Fruit fly (Drosophila melanogaster) whole organism, prepupa: ENCODE measurements around the gene Kah.
A peak's percentile ranks its signal among the peaks of the same experiment; 100 is the strongest.

Experiments used
- Blimp-1 ChIP-seq: fragments of 200-800 bp; sonication (Bioruptor generic); optimal IDR thresholded peaks from 3 replicates; lab custom pipeline; 2017; ENCODE audit warnings: missing biosample characterization, missing genetic modification characterization, mild to moderate bottlenecking, moderate library complexity, missing genetic modification reagents
- CG10631 ChIP-seq: fragments of 200-800 bp; sonication (Bioruptor generic); optimal IDR thresholded peaks from 2 replicates; lab custom pipeline; 2016; ENCODE audit warnings: missing biosample characterization, missing genetic modification characterization
- CG10669 ChIP-seq: fragments of 200-800 bp; sonication (Bioruptor generic); optimal IDR thresholded peaks from 3 replicates; lab custom pipeline; 2018; ENCODE audit warnings: missing biosample characterization, mild to moderate bottlenecking, missing genetic modification characterization, moderate library complexity
- CG11762 ChIP-seq: fragments of 200-800 bp; sonication (Bioruptor generic); optimal IDR thresholded peaks from 3 replicates; lab custom pipeline; 2016; ENCODE audit warnings: missing biosample characterization, missing genetic modification characterization; ENCODE audit not compliant: insufficient read depth
- CG11902 ChIP-seq: fragments of 200-800 bp; sonication (Bioruptor generic); optimal IDR thresholded peaks from 3 replicates; lab custom pipeline; 2016; ENCODE audit warnings: missing biosample characterization, missing genetic modification characterization
- CG1621 ChIP-seq: fragments of 200-800 bp; sonication (Bioruptor generic); optimal IDR thresholded peaks from 3 replicates; lab custom pipeline; 2018; ENCODE audit warnings: missing biosample characterization, mild to moderate bottlenecking, missing genetic modification characterization
- CG16779 ChIP-seq: fragments of 200-800 bp; sonication (Bioruptor generic); optimal IDR thresholded peaks from 3 replicates; lab custom pipeline; 2017; ENCODE audit warnings: missing biosample characterization, mild to moderate bottlenecking, missing genetic modification characterization
- CG3032 ChIP-seq: fragments of 200-800 bp; optimal IDR thresholded peaks from 2 replicates; lab custom pipeline; 2019; ENCODE audit warnings: missing biosample characterization, mild to moderate bottlenecking, missing genetic modification characterization, moderate library complexity
- CG31627 ChIP-seq: fragments of 200-800 bp; sonication (Bioruptor generic); optimal IDR thresholded peaks from 3 replicates; lab custom pipeline; 2016; ENCODE audit warnings: missing biosample characterization, missing genetic modification characterization
- CG32006 ChIP-seq: fragments of 200-800 bp; sonication (Bioruptor generic); optimal IDR thresholded peaks from 3 replicates; lab custom pipeline; 2017; ENCODE audit warnings: missing biosample characterization, mild to moderate bottlenecking, missing genetic modification characterization
- CG3919 ChIP-seq: fragments of 200-800 bp; sonication (Bioruptor generic); optimal IDR thresholded peaks from 3 replicates; lab custom pipeline; 2016; ENCODE audit warnings: missing biosample characterization, missing genetic modification characterization
- CG4318 ChIP-seq: fragments of 200-800 bp; sonication (Bioruptor generic); optimal IDR thresholded peaks from 3 replicates; lab custom pipeline; 2017; ENCODE audit warnings: missing biosample characterization, mild to moderate bottlenecking, missing genetic modification characterization
- CG6163 ChIP-seq: fragments of 200-800 bp; sonication (Bioruptor generic); IDR thresholded peaks from 3 replicates; pipeline ENCODE4 v1.3.6; 2022; ENCODE audit warnings: missing biosample characterization, missing genetic modification characterization
- CG6276 ChIP-seq: fragments of 200-800 bp; sonication (Bioruptor generic); optimal IDR thresholded peaks from 2 replicates; lab custom pipeline; 2017; ENCODE audit warnings: missing biosample characterization, mild to moderate bottlenecking, missing genetic modification characterization
- CG6792 ChIP-seq: fragments of 200-800 bp; sonication (Bioruptor generic); optimal IDR thresholded peaks from 3 replicates; lab custom pipeline; 2016; ENCODE audit warnings: missing biosample characterization, missing genetic modification characterization
- CG6854 ChIP-seq: fragments of 200-800 bp; sonication (Bioruptor generic); optimal IDR thresholded peaks from 2 replicates; lab custom pipeline; 2017; ENCODE audit warnings: missing biosample characterization, mild to moderate bottlenecking, missing genetic modification characterization
- CG8119 ChIP-seq: fragments of 200-800 bp; sonication (Bioruptor generic); IDR thresholded peaks from 3 replicates; pipeline ENCODE4 v1.3.6; 2022; ENCODE audit warnings: missing biosample characterization, missing genetic modification characterization
- Eip75B ChIP-seq: fragments of 200-800 bp; sonication (Bioruptor generic); optimal IDR thresholded peaks from 3 replicates; lab custom pipeline; 2016; ENCODE audit warnings: missing biosample characterization, missing genetic modification characterization
- Eip78C ChIP-seq: fragments of 200-800 bp; sonication (Bioruptor generic); peaks from one replicate; lab custom pipeline; 2016; ENCODE audit warnings: missing biosample characterization, missing genetic modification characterization
- Eip93F ChIP-seq: fragments of 200-800 bp; sonication (Bioruptor generic); optimal IDR thresholded peaks from 2 replicates; lab custom pipeline; 2016; ENCODE audit warnings: missing biosample characterization, mild to moderate bottlenecking, missing genetic modification characterization
- Hr38 ChIP-seq: sonication (Bioruptor generic); optimal IDR thresholded peaks from 2 replicates; lab custom pipeline; 2016; ENCODE audit warnings: missing biosample characterization, missing genetic modification characterization
- Met ChIP-seq: fragments of 200-800 bp; sonication (Bioruptor generic); optimal IDR thresholded peaks from 3 replicates; lab custom pipeline; 2016; ENCODE audit warnings: missing biosample characterization, missing genetic modification characterization
- OdsH ChIP-seq: fragments of 200-800 bp; sonication (Bioruptor generic); optimal IDR thresholded peaks from 3 replicates; lab custom pipeline; 2016; ENCODE audit warnings: missing biosample characterization, missing genetic modification characterization
- Smox ChIP-seq: fragments of 200-800 bp; sonication (Bioruptor generic); optimal IDR thresholded peaks from 3 replicates; lab custom pipeline; 2016; ENCODE audit warnings: missing biosample characterization, missing genetic modification characterization
- Sox14 ChIP-seq: fragments of 200-800 bp; sonication (Bioruptor generic); optimal IDR thresholded peaks from 3 replicates; lab custom pipeline; 2016; ENCODE audit warnings: missing biosample characterization, missing genetic modification characterization
- Sox15 ChIP-seq: fragments of 200-800 bp; sonication (Bioruptor generic); optimal IDR thresholded peaks from 3 replicates; lab custom pipeline; 2016; ENCODE audit warnings: missing biosample characterization, missing genetic modification characterization
- acj6 ChIP-seq: fragments of 200-800 bp; sonication (Bioruptor generic); optimal IDR thresholded peaks from 3 replicates; lab custom pipeline; 2016; ENCODE audit warnings: missing biosample characterization, missing genetic modification characterization
- cyc ChIP-seq: fragments of 200-800 bp; sonication (Bioruptor generic); optimal IDR thresholded peaks from 3 replicates; lab custom pipeline; 2016; ENCODE audit warnings: missing biosample characterization, missing genetic modification characterization
- dsx ChIP-seq: fragments of 200-800 bp; optimal IDR thresholded peaks from 3 replicates; lab custom pipeline; 2019; ENCODE audit warnings: missing biosample characterization, mild to moderate bottlenecking, missing genetic modification characterization, moderate library complexity; ENCODE audit not compliant: poor library complexity, severe bottlenecking
- eg ChIP-seq: fragments of 200-800 bp; sonication (Bioruptor generic); IDR thresholded peaks from 3 replicates; pipeline ENCODE4 v1.3.6; 2022; ENCODE audit warnings: missing biosample characterization, missing genetic modification characterization
- esn ChIP-seq: fragments of 200-800 bp; sonication (Bioruptor generic); optimal IDR thresholded peaks from 2 replicates; lab custom pipeline; 2016; ENCODE audit warnings: missing biosample characterization, mild to moderate bottlenecking, missing genetic modification characterization, moderate library complexity
- fd59A ChIP-seq: fragments of 200-800 bp; sonication (Bioruptor generic); optimal IDR thresholded peaks from 2 replicates; lab custom pipeline; 2017; ENCODE audit warnings: missing biosample characterization, mild to moderate bottlenecking, missing genetic modification characterization, missing genetic modification reagents
- fd85E ChIP-seq: fragments of 200-800 bp; sonication (Bioruptor generic); optimal IDR thresholded peaks from 3 replicates; lab custom pipeline; 2016; ENCODE audit warnings: missing biosample characterization, missing genetic modification characterization
- fkh ChIP-seq: fragments of 200-800 bp; sonication (Bioruptor generic); optimal IDR thresholded peaks from 3 replicates; lab custom pipeline; 2017; ENCODE audit warnings: missing biosample characterization, mild to moderate bottlenecking, missing genetic modification characterization, moderate library complexity
- net ChIP-seq: fragments of 200-800 bp; sonication (Bioruptor generic); optimal IDR thresholded peaks from 3 replicates; lab custom pipeline; 2016; ENCODE audit warnings: missing biosample characterization, missing genetic modification characterization
- pdm3 ChIP-seq: fragments of 200-800 bp; sonication (Bioruptor generic); optimal IDR thresholded peaks from 3 replicates; lab custom pipeline; 2016; ENCODE audit warnings: missing biosample characterization, missing genetic modification characterization
- salr ChIP-seq, 2 experiments: fragments of 200-800 bp; sonication (Bioruptor generic); optimal IDR thresholded peaks; 3 replicates each; lab custom pipeline; 2016 to 2018; ENCODE audit warnings: missing biosample characterization in 2 of 2, missing genetic modification characterization in 2 of 2, mild to moderate bottlenecking in 1 of 2
- spab ChIP-seq: fragments of 200-800 bp; sonication (Bioruptor generic); optimal IDR thresholded peaks from 2 replicates; lab custom pipeline; 2017; ENCODE audit warnings: missing biosample characterization, mild to moderate bottlenecking, missing genetic modification characterization, missing genetic modification reagents
- ss ChIP-seq, 2 experiments: fragments of 200-800 bp; sonication (Bioruptor generic); optimal IDR thresholded peaks; 2 replicates in 1 of 2; 3 replicates in 1 of 2; lab custom pipeline; 2017 to 2018; ENCODE audit warnings: mild to moderate bottlenecking in 2 of 2, missing biosample characterization in 2 of 2, missing genetic modification characterization in 2 of 2, moderate library complexity in 1 of 2
- svp ChIP-seq: fragments of 200-800 bp; sonication (Bioruptor generic); peaks from one replicate; lab custom pipeline; 2016; ENCODE audit warnings: missing biosample characterization, missing genetic modification characterization
- topi ChIP-seq: fragments of 200-800 bp; sonication (Bioruptor generic); optimal IDR thresholded peaks from 3 replicates; lab custom pipeline; 2016; ENCODE audit warnings: missing biosample characterization, missing genetic modification characterization
- vri ChIP-seq: fragments of 200-800 bp; sonication (Bioruptor generic); optimal IDR thresholded peaks from 3 replicates; lab custom pipeline; 2016; ENCODE audit warnings: missing biosample characterization, mild to moderate bottlenecking, missing genetic modification characterization

The Kah gene

DNA sequence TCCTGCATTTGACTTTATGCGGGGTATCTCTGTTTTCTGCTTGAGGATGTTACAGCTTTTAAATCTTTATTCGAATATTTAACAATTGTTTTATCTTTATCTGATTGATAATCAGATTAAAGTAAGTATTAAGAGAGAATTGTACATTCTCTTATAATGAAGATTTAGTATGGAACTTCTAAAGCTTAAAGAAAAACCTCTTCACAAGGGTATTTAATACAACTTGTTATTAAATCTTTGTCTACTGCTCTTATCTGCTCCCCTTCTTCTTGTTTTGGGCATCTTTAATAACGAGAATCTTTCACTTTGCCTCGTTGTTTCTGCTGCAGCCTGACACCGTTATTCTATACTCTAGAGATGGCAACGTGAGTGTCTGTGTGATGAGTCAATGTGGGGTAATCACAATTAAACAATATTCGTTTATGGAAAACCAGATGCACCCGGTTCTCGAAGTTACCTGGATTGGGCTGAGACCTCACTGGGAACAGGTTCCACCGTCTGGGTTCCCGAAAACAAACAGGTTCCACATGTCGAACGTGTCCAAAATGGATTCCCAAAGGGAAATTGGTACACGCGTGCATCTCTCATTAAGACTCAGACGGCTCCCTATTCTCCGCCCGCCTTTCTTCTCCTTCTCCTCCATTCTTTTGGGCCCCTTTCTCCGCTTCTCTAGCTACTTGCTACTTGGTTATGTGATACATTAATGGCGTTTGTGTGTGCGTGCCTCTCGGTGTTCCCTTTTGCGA lies 38.8 kb downstream of the Kah start (continued):
- TF ChIP-seq CG6276 (GFP tag; lab: Kevin White, UChicago): peak; percentile 67
- peak; percentile 91 for TF ChIP-seq Eip78C (GFP tag; lab: Kevin White, UChicago)
- TF ChIP-seq CG1621 (tag; lab: Kevin White, UChicago): no peak
- TF ChIP-seq topi: peak; percentile 80
- peak; percentile 38; the same call in 1 of the 3 replicates for TF ChIP-seq eg (GFP tag; lab: Robert Waterston, UW)
- TF ChIP-seq acj6 (GFP tag; lab: Kevin White, UChicago): peak; percentile 57
- TF ChIP-seq CG3919: peak; percentile 69
- TF ChIP-seq Smox (GFP tag; lab: Kevin White, UChicago): peak; percentile 77
- TF ChIP-seq ss (GFP tag; optimal IDR thresholded peaks at IDR 0.05; lab: Kevin White, UChicago): peak; percentile 29 to 73
- peak; percentile 71 for TF ChIP-seq pdm3 (GFP tag; lab: Kevin White, UChicago)
- TF ChIP-seq CG10669 (GFP tag; lab: Kevin White, UChicago): peak; percentile 58
- TF ChIP-seq cyc (GFP tag; lab: Kevin White, UChicago): peak; percentile 67
- peak; percentile 70 for TF ChIP-seq Eip75B
- TF ChIP-seq spab (GFP tag; lab: Kevin White, UChicago): peak; percentile 60
- no peak; the same call in 2 of the 3 replicates for TF ChIP-seq CG6163
- TF ChIP-seq CG11902 (GFP tag; lab: Kevin White, UChicago): peak; percentile 59
- TF ChIP-seq CG6792: peak; percentile 60
- TF ChIP-seq CG31627 (GFP tag; lab: Kevin White, UChicago): peak; percentile 77
- TF ChIP-seq esn (GFP tag; lab: Kevin White, UChicago): peak; percentile 84
- TF ChIP-seq CG8119 (GFP tag; lab: Robert Waterston, UW): peak; percentile 69
- peak; percentile 76 for TF ChIP-seq CG32006 (GFP tag; lab: Kevin White, UChicago)
- TF ChIP-seq Sox15: peak; percentile 48
- TF ChIP-seq fd59A: peak; percentile 50
- TF ChIP-seq fd85E (GFP tag; lab: Kevin White, UChicago): no peak
- no peak for TF ChIP-seq CG6854 (GFP tag; lab: Kevin White, UChicago)
- TF ChIP-seq dsx (GFP tag; lab: Kevin White, UChicago): no peak
- TF ChIP-seq Hr38 (GFP tag; lab: Kevin White, UChicago): no peak
- no peak for TF ChIP-seq CG11762 (GFP tag; lab: Kevin White, UChicago)
- TF ChIP-seq Blimp-1: peak; percentile 26
- TF ChIP-seq salr (GFP tag; optimal IDR thresholded peaks at IDR 0.05; lab: Kevin White, UChicago): peak in 1 of 2 experiments; percentile 59
- peak; percentile 46 for TF ChIP-seq CG4318 (GFP tag; lab: Kevin White, UChicago)
- peak; percentile 74 for TF ChIP-seq CG3032 (tag; lab: Kevin White, UChicago)
- TF ChIP-seq OdsH (GFP tag; lab: Kevin White, UChicago): peak; percentile 68

DNA sequence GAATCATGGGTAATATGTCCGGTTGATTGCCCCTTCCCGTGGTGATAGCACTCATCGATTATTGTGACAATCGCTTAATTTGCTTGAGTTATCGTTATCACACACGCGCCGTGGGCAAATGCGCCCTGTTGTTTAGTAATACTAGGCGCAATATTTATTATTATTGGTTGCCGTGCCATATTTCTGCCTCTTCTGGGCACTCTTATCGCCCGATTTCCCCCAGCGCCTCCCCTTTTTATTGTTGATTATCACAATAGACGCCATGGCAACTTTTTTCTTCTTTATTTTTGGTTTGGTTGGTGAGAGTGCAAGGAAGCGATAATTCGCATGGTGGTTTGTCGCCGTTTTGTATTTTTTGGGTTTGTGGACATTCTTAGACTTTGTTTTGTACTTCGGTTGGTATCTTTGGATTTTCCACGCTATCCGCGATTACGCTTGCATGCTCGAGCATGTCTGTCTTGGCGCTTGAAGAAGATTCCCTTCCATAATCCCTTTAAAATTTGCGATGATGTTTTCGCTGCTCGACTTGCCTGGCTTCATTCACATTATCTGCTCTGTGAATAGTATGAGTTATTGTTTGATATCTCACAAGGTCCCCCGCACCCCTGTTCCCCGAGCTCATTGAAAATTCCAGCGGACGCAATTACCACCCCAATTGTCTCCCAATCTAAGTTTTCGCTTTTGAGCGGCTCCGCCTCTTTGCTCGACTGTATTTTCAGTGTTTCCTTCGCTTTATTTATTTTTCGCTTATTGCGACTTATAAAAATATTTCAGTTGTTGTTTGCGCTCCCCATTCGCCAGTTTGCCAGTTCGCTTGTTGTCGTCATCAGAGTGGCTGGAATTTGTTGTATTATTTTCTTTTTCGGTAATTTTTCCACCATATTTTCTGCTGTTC lies 40.5 kb downstream of the Kah start:
- TF ChIP-seq Smox (GFP tag; lab: Kevin White, UChicago): peak; percentile 9
- peak; percentile 72 for TF ChIP-seq Eip78C (GFP tag; lab: Kevin White, UChicago)
- TF ChIP-seq CG6854 (GFP tag; lab: Kevin White, UChicago): no peak
- TF ChIP-seq acj6 (GFP tag; lab: Kevin White, UChicago): no peak
- no peak for TF ChIP-seq CG6276 (GFP tag; lab: Kevin White, UChicago)
- TF ChIP-seq svp (GFP tag; lab: Kevin White, UChicago): peak; percentile 64
- TF ChIP-seq net: no peak
- peak; percentile 97 for TF ChIP-seq vri (GFP tag; lab: Kevin White, UChicago)
- TF ChIP-seq salr (GFP tag; optimal IDR thresholded peaks at IDR 0.05; lab: Kevin White, UChicago): no peak
- peak; percentile 40 for TF ChIP-seq Eip93F (GFP tag; lab: Kevin White, UChicago)
- TF ChIP-seq Sox14 (GFP tag; lab: Kevin White, UChicago): peak; percentile 37
- peak; percentile 4 for TF ChIP-seq Met (GFP tag; lab: Kevin White, UChicago)
- TF ChIP-seq fkh (GFP tag; lab: Kevin White, UChicago): peak; percentile 93
- no peak for TF ChIP-seq CG10631 (GFP tag; lab: Kevin White, UChicago)
- peak; percentile 7 for TF ChIP-seq CG16779
